Fruit fly (Drosophila melanogaster) S2 (cell line): ENCODE measurements around the gene HDAC11.

Experiments
- CG8478 ChIP-seq: fragments of >200 bp; optimal IDR thresholded peaks from 2 replicates; lab custom pipeline; 2018
- CTCF ChIP-seq, 2 experiments: fragments of >200 bp; optimal IDR thresholded peaks; 2 replicates each; lab custom pipeline; 2018

- TF ChIP-seq CG8478 (lab: Kevin White, UChicago), result no peak
- no peak for TF ChIP-seq CTCF (optimal IDR thresholded peaks at IDR 0.05; lab: Kevin White, UChicago)
Measured at dm6 chr3R:24894419-24895206, 38.6 kb upstream of the HDAC11 start, which contains the start of the genes CG31121 and CG11069.
